Worm (Caenorhabditis elegans): ENCODE results near the gene F53H4.2.

F53H4.2 gene

DNA sequence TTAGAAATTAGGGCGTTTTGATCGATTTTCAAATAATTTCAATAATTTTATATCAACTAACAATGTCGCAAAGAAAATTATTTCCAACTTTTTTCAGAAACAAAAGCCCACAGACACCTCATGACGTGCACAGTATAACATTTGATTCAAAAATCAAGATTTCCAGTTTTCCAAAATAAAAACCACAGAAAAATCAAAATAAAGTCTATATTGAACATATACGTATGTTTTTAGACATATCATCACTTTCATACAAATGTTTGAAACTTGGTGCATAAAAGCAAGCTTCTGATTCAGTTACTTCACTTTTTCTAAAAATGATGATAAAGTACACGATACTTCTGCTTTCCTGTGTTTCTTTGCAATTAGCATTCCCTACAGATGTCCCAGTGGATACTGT, at the start of gene F53H4.2:
Gene F53H4.2, plus strand, starts transcription at position 301 of the 400 bp plus-strand sequence.
- TF ChIP-seq lsy-2 (tag; optimal IDR thresholded peaks at IDR 0.05) (no peak), gmeb-1 (tag; optimal IDR thresholded peaks at IDR 0.05) (no peak), ztf-1 (GFP tag; conservative IDR thresholded peaks at IDR 0.05) (no peak), elt-1 (tag; optimal IDR thresholded peaks at IDR 0.05) (no peak), sma-3 (GFP tag; optimal IDR thresholded peaks at IDR 0.05) (no peak), sma-9 (GFP tag; optimal IDR thresholded peaks at IDR 0.05) (no peak), sma-9 (tag; optimal IDR thresholded peaks at IDR 0.05) (no peak), unc-55 (GFP tag; optimal IDR thresholded peaks at IDR 0.05) (no peak), ztf-11 (tag; optimal IDR thresholded peaks at IDR 0.05) (no peak), unc-39 (tag; optimal IDR thresholded peaks at IDR 0.05) (no peak), lin-13 (GFP tag; optimal IDR thresholded peaks at IDR 0.05) (no peak), ceh-16 (tag; optimal IDR thresholded peaks at IDR 0.05) (no peak), dmd-4 (tag; optimal IDR thresholded peaks at IDR 0.05) (no peak), lin-11 (tag; optimal IDR thresholded peaks at IDR 0.05) (no peak), crh-2 (tag; optimal IDR thresholded peaks at IDR 0.05) (no peak), nhr-21 (tag; optimal IDR thresholded peaks at IDR 0.05) (no peak), zag-1 (tag; optimal IDR thresholded peaks at IDR 0.05) (no peak), nhr-10 (tag; optimal IDR thresholded peaks at IDR 0.05) (no peak), R02D3.7 (tag; optimal IDR thresholded peaks at IDR 0.05) (no peak), elt-3 (tag; optimal IDR thresholded peaks at IDR 0.05) (no peak)

DNA sequence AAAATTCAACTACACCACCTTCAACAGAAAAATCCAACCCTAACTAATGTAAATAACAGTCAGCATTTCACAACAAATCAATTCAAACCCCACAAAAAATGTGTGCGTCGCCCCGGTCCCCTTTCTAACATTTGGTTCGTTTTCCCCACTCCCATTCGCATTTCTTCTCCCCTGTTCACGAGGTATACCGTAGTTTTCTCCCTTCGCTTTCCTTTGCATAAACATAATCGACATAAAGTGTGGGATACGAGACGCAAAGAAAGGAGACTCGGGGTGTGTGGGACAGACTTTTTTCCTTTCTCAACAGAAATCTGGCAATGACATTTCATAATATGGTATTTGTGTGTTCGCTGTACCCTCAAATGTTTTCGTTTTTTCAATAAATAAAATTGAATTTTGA, 45.6 kb upstream of the F53H4.2 start:
- TF ChIP-seq egl-27 (tag; optimal IDR thresholded peaks at IDR 0.05) (no peak), ztf-1 (GFP tag; conservative IDR thresholded peaks at IDR 0.05) (no peak), Y55F3AM.14 (GFP tag; optimal IDR thresholded peaks at IDR 0.05) (no peak), ZK546.5 (tag; optimal IDR thresholded peaks at IDR 0.05) (no peak), gmeb-1 (tag; optimal IDR thresholded peaks at IDR 0.05) (no peak), nhr-77 (tag; optimal IDR thresholded peaks at IDR 0.05) (no peak), blmp-1 (tag; optimal IDR thresholded peaks at IDR 0.05; ENCODE audit: insufficient read depth) (no peak), mbf-1 (tag; optimal IDR thresholded peaks at IDR 0.05) (no peak), nhr-12 (tag; optimal IDR thresholded peaks at IDR 0.05) (no peak), ztf-11 (tag; optimal IDR thresholded peaks at IDR 0.05) (no peak), snpc-4 (tag; optimal IDR thresholded peaks at IDR 0.05) (no peak), aly-2 (tag; optimal IDR thresholded peaks at IDR 0.05) (no peak), peb-1 (tag; optimal IDR thresholded peaks at IDR 0.05) (no peak), lin-39 (tag; optimal IDR thresholded peaks at IDR 0.05) (no peak), ztf-4 (tag; optimal IDR thresholded peaks at IDR 0.05) (no peak), nhr-10 (tag; optimal IDR thresholded peaks at IDR 0.05) (no peak), nhr-237 (tag; optimal IDR thresholded peaks at IDR 0.05) (no peak), nhr-6 (tag; optimal IDR thresholded peaks at IDR 0.05) (no peak)

DNA sequence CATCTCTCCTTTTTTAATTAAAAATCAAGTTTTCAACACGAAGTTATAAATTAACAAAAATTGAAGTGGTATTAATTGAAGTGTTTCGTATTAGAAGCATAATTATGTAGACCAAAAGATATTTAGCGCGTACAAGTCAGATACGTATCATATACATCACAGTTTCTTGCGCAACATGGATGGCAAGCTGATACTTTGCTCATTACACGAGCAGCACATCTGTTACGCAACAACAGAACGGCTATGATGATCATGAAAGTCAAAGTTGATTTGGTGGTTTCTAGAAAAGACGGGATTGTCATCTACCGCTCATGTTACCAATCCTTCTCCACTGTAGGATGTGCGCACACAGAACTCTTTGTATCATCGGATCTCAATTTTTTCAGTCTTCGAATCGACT, 42.4 kb upstream of the F53H4.2 start:
- TF ChIP-seq mdl-1 (tag; optimal IDR thresholded peaks at IDR 0.05) (no peak), F13H6.1 (tag; optimal IDR thresholded peaks at IDR 0.05) (no peak)

DNA sequence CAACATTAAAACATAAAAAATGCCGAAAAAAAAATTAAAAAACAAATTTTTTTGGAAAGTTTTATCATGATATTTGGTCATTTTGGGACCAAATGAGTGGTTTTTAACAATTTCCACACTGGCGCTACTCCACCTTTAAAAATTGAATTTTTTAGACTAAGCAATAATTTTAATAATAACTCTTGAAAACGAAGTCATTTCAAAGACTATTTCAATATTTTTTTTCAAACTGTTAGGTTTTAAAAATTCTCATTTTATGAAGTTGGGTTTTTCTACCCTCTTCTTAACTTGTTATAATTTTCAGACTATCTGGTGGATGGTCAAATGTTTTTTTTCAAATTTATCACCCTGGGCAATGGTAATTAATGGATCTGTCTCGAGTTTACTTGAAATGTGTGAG, 34.8 kb upstream of the F53H4.2 start, which contains the start of gene Y7A5A.8:
Gene Y7A5A.8, plus strand, starts transcription at position 301 of the 400 bp plus-strand sequence.
- no peak for TF ChIP-seq nhr-25 (tag; optimal IDR thresholded peaks at IDR 0.05)
- TF ChIP-seq C34F6.9 (tag; optimal IDR thresholded peaks at IDR 0.05) = no peak
- TF ChIP-seq nhr-23 (tag; optimal IDR thresholded peaks at IDR 0.05) = no peak

DNA sequence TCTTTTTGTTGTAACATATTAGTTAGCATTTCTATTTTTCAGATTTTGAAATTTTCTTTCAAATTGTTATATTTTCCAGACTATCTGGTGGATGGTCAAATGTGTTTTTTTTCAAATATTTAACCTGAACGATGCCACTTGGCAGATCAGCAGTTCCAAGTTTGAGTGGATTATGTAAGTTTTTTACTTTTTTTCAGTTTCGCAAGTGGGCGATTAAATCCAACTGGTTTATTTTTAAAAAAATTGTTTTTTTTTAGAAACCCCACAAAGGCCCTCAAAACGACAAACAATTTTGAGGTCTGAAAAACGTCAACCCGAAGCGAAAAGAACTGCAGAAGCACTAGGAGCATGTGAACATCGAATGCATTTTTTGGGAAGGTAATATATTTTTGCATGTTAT, 30.1 kb upstream of the F53H4.2 start, which contains the start of gene Y7A5A.9:
Gene Y7A5A.9, plus strand, starts transcription at position 301 of the 400 bp plus-strand sequence.
- no peak for TF ChIP-seq egl-27 (tag; optimal IDR thresholded peaks at IDR 0.05)
- no peak for TF ChIP-seq snpc-4 (tag; optimal IDR thresholded peaks at IDR 0.05)
- no peak for TF ChIP-seq unc-55 (GFP tag; optimal IDR thresholded peaks at IDR 0.05)
- no peak for TF ChIP-seq sma-9 (GFP tag; optimal IDR thresholded peaks at IDR 0.05)
- TF ChIP-seq sma-9 (tag; optimal IDR thresholded peaks at IDR 0.05) = no peak
- TF ChIP-seq ztf-1 (GFP tag; conservative IDR thresholded peaks at IDR 0.05) = no peak
- TF ChIP-seq elt-1 (tag; optimal IDR thresholded peaks at IDR 0.05) = no peak
- no peak for TF ChIP-seq ztf-4 (tag; optimal IDR thresholded peaks at IDR 0.05)
- no peak for TF ChIP-seq nhr-21 (tag; optimal IDR thresholded peaks at IDR 0.05)
- TF ChIP-seq mbf-1 (tag; optimal IDR thresholded peaks at IDR 0.05) = no peak
- no peak for TF ChIP-seq nhr-23 (tag; optimal IDR thresholded peaks at IDR 0.05)
- TF ChIP-seq F13H6.1 (tag; optimal IDR thresholded peaks at IDR 0.05) = no peak
- no peak for TF ChIP-seq lin-39 (tag; optimal IDR thresholded peaks at IDR 0.05)

All from whole organism, L2 larva.